Worm (Caenorhabditis elegans) whole organism, L4 larva: ENCODE results near the gene F41G3.21.

Experiments used
- F37D6.2 ChIP-seq: sonication (generic microtip); optimal IDR thresholded peaks from 2 replicates; lab custom pipeline; 2016; ENCODE audit warnings: mild to moderate bottlenecking, missing genetic modification characterization, missing compliant biosample characterization
- lin-39 ChIP-seq: fragments of 150-350 bp; optimal IDR thresholded peaks from 2 replicates; lab custom pipeline; 2014; ENCODE audit warnings: missing biosample characterization, missing genetic modification reagents, missing genetic modification characterization
- nhr-42 ChIP-seq: fragments of 200-800 bp; sonication (Bioruptor generic); IDR thresholded peaks from 2 replicates; pipeline ENCODE4 v1.3.6; 2022; ENCODE audit warnings: missing genetic modification characterization, missing compliant biosample characterization

- TF ChIP-seq lin-39 (tag; lab: Kevin White, UChicago) (no peak), F37D6.2 (no peak), nhr-42 (GFP tag; lab: Robert Waterston, UW) (no peak)
These were observed 39.7 kb downstream of the F41G3.21 start for ce11 chrII:6713003-6713402.
